Worm (Caenorhabditis elegans) whole organism, midembryonic: ENCODE data around the gene pho-11.

Source experiments
- T22C8.4 ChIP-seq: fragments of 200-800 bp; sonication (Bioruptor generic); IDR thresholded peaks from 2 replicates; pipeline ENCODE4 v1.3.6; 2022; ENCODE audit warnings: missing genetic modification characterization, missing compliant biosample characterization
- klf-2 ChIP-seq: fragments of 200-800 bp; sonication (Bioruptor generic); conservative IDR thresholded peaks from 2 replicates; pipeline ENCODE4 v1.3.6; 2022; ENCODE audit warnings: missing genetic modification reagents, missing genetic modification characterization, missing compliant biosample characterization
- ref-1 ChIP-seq: fragments of 200-800 bp; sonication (Bioruptor generic); conservative IDR thresholded peaks from 2 replicates; pipeline ENCODE4 v1.3.6; 2022; ENCODE audit warnings: missing genetic modification reagents, missing genetic modification characterization, missing compliant biosample characterization
- ztf-23 ChIP-seq: fragments of 200-800 bp; sonication (Bioruptor generic); IDR thresholded peaks from 2 replicates; pipeline ENCODE4 v1.3.6; 2022; ENCODE audit warnings: missing genetic modification reagents, missing genetic modification characterization, missing compliant biosample characterization

- no peak for TF ChIP-seq klf-2 (GFP tag; lab: Robert Waterston, UW)
- no peak for TF ChIP-seq ztf-23
- TF ChIP-seq ref-1 (GFP tag; lab: Robert Waterston, UW) = no peak
- no peak for TF ChIP-seq T22C8.4 (GFP tag; lab: Robert Waterston, UW)
Measured at ce11 chrII:9963808-9964207, 32.2 kb downstream of the pho-11 start.
